Worm (Caenorhabditis elegans): ENCODE data around the gene T01G5.7.

ce11 chrV:15067165-15067564, 44.6 kb upstream of the T01G5.7 start, which contains the start of gene C25D7.10:
- no peak for TF ChIP-seq dpl-1 (GFP tag; optimal IDR thresholded peaks at IDR 0.05)
- TF ChIP-seq lin-13 (GFP tag; optimal IDR thresholded peaks at IDR 0.05): no peak
- TF ChIP-seq F26F4.8 (GFP tag; conservative IDR thresholded peaks at IDR 0.05): no peak
- TF ChIP-seq nhr-6 (tag; optimal IDR thresholded peaks at IDR 0.05): no peak
- TF ChIP-seq Y5F2A.4 (GFP tag; optimal IDR thresholded peaks at IDR 0.05): no peak
- no peak for TF ChIP-seq mdl-1 (tag; optimal IDR thresholded peaks at IDR 0.05)
- TF ChIP-seq mep-1 (tag; optimal IDR thresholded peaks at IDR 0.05): no peak
- no peak for TF ChIP-seq lsy-2 (tag; optimal IDR thresholded peaks at IDR 0.05)
- TF ChIP-seq nhr-25 (tag; optimal IDR thresholded peaks at IDR 0.05; ENCODE audit: borderline replicate concordance, insufficient read depth): no peak
- TF ChIP-seq nhr-48 (tag; optimal IDR thresholded peaks at IDR 0.05): no peak
- TF ChIP-seq F49E8.2 (tag; optimal IDR thresholded peaks at IDR 0.05; ENCODE audit: borderline replicate concordance): no peak
